Worm (Caenorhabditis elegans) whole organism, young adult: ENCODE measurements around the gene gstk-2.

ENCODE experiments used
- B0336.3 ChIP-seq: fragments of 200-800 bp; sonication (Bioruptor generic); IDR thresholded peaks from 2 replicates; pipeline ENCODE4 v1.3.6; 2022; ENCODE audit warnings: missing genetic modification characterization, missing compliant biosample characterization
- C06A6.2 ChIP-seq: fragments of 200-800 bp; sonication (Bioruptor generic); conservative IDR thresholded peaks from 2 replicates; pipeline ENCODE4 v1.3.6; 2022; ENCODE audit warnings: missing genetic modification characterization, missing compliant biosample characterization
- C17E4.6 ChIP-seq: fragments of 200-800 bp; sonication (Bioruptor generic); IDR thresholded peaks from 2 replicates; pipeline ENCODE4 v1.3.6; 2022; ENCODE audit warnings: missing genetic modification reagents, missing genetic modification characterization, missing compliant biosample characterization
- D2030.7 ChIP-seq: fragments of 200-800 bp; sonication (Bioruptor generic); IDR thresholded peaks from 2 replicates; pipeline ENCODE4 v1.3.6; 2022; ENCODE audit warnings: missing genetic modification reagents, missing genetic modification characterization, missing compliant biosample characterization
- F10E7.11 ChIP-seq: sonication (generic microtip); optimal IDR thresholded peaks from 2 replicates; lab custom pipeline; 2017; ENCODE audit warnings: mild to moderate bottlenecking, missing genetic modification characterization, moderate library complexity, missing compliant biosample characterization
- F22D6.2 ChIP-seq: sonication (generic microtip); optimal IDR thresholded peaks from 2 replicates; lab custom pipeline; 2016; ENCODE audit warnings: mild to moderate bottlenecking, missing genetic modification characterization, missing compliant biosample characterization
- F23B12.7 ChIP-seq: sonication (generic microtip); optimal IDR thresholded peaks from 2 replicates; lab custom pipeline; 2017; ENCODE audit warnings: missing genetic modification characterization, mild to moderate bottlenecking, missing compliant biosample characterization, antibody characterized with exemption, moderate library complexity; ENCODE audit not compliant: insufficient read depth
- F52B5.7 ChIP-seq: sonication (generic microtip); optimal IDR thresholded peaks from 2 replicates; lab custom pipeline; 2016; ENCODE audit warnings: mild to moderate bottlenecking, missing genetic modification characterization, missing compliant biosample characterization
- F55B11.4 ChIP-seq: sonication (generic microtip); optimal IDR thresholded peaks from 2 replicates; lab custom pipeline; 2016; ENCODE audit warnings: missing compliant biosample characterization, missing genetic modification characterization, borderline replicate concordance; ENCODE audit not compliant: insufficient read depth
- attf-6 ChIP-seq: fragments of 200-800 bp; sonication (Bioruptor generic); IDR thresholded peaks from 2 replicates; pipeline ENCODE4 v1.3.6; 2022; ENCODE audit warnings: missing genetic modification reagents, missing genetic modification characterization, missing compliant biosample characterization
- chd-7 ChIP-seq: sonication (generic microtip); optimal IDR thresholded peaks from 2 replicates; lab custom pipeline; 2016; ENCODE audit warnings: mild to moderate bottlenecking, missing genetic modification characterization, moderate library complexity, missing compliant biosample characterization
- dpl-1 ChIP-seq: fragments of 150-350 bp; optimal IDR thresholded peaks from 2 replicates; lab custom pipeline; 2014; ENCODE audit warnings: missing biosample characterization, missing genetic modification reagents, missing genetic modification characterization
- egl-44 ChIP-seq: fragments of 200-800 bp; sonication (Bioruptor generic); IDR thresholded peaks from 2 replicates; pipeline ENCODE4 v1.3.6; 2022; ENCODE audit warnings: missing genetic modification reagents, missing genetic modification characterization, missing compliant biosample characterization
- ekl-4 ChIP-seq: fragments of 200-800 bp; sonication (Bioruptor generic); IDR thresholded peaks from 2 replicates; pipeline ENCODE4 v1.3.6; 2022; ENCODE audit warnings: missing genetic modification reagents, missing genetic modification characterization, missing compliant biosample characterization
- ets-4 ChIP-seq: fragments of 200-800 bp; sonication (Bioruptor generic); optimal IDR thresholded peaks from 2 replicates; lab custom pipeline; 2018; ENCODE audit warnings: mild to moderate bottlenecking, missing genetic modification characterization, missing compliant biosample characterization
- fkh-3 ChIP-seq: sonication (generic microtip); optimal IDR thresholded peaks from 2 replicates; lab custom pipeline; 2016; ENCODE audit warnings: mild to moderate bottlenecking, missing genetic modification characterization, missing compliant biosample characterization
- him-1 ChIP-seq: sonication (generic microtip); optimal IDR thresholded peaks from 2 replicates; lab custom pipeline; 2016; ENCODE audit warnings: missing genotype, missing genetic modification reagents, missing genetic modification characterization, missing compliant biosample characterization
- let-526 ChIP-seq: fragments of 200-800 bp; sonication (Bioruptor generic); IDR thresholded peaks from 2 replicates; pipeline ENCODE4 v1.3.6; 2022; ENCODE audit warnings: missing genetic modification reagents, missing genetic modification characterization, missing compliant biosample characterization
- let-607 ChIP-seq, 2 experiments: fragments of 200-800 bp in 1 of 2; sonication (Bioruptor generic) in 1 of 2; sonication (generic microtip) in 1 of 2; optimal IDR thresholded peaks; 2 replicates each; lab custom pipeline; 2016 to 2018; ENCODE audit warnings: mild to moderate bottlenecking in 2 of 2, missing compliant biosample characterization in 2 of 2, missing genetic modification characterization in 2 of 2, moderate library complexity in 2 of 2, missing genotype in 1 of 2
- lin-26 ChIP-seq: fragments of 200-800 bp; sonication (Bioruptor generic); IDR thresholded peaks from 2 replicates; pipeline ENCODE4 v1.3.6; 2022; ENCODE audit warnings: missing genetic modification reagents, missing genetic modification characterization, missing compliant biosample characterization
- lin-40 ChIP-seq: sonication (generic microtip); optimal IDR thresholded peaks from 2 replicates; lab custom pipeline; 2016; ENCODE audit warnings: missing genetic modification characterization, mild to moderate bottlenecking, missing compliant biosample characterization, missing genotype, missing genetic modification reagents
- lin-54 ChIP-seq: fragments of 200-800 bp; sonication (Bioruptor generic); optimal IDR thresholded peaks from 2 replicates; lab custom pipeline; 2018; ENCODE audit warnings: mild to moderate bottlenecking, missing genetic modification characterization, missing compliant biosample characterization
- lir-1 ChIP-seq: fragments of 200-800 bp; sonication (Bioruptor generic); conservative IDR thresholded peaks from 2 replicates; pipeline ENCODE4 v1.3.6; 2022; ENCODE audit warnings: missing genetic modification reagents, missing genetic modification characterization, missing compliant biosample characterization
- lsl-1 ChIP-seq: fragments of 200-800 bp; sonication (Bioruptor generic); optimal IDR thresholded peaks from 2 replicates; lab custom pipeline; 2018; ENCODE audit warnings: mild to moderate bottlenecking, missing genetic modification characterization, moderate library complexity, missing compliant biosample characterization
- madf-3 ChIP-seq: fragments of 200-800 bp; sonication (Bioruptor generic); IDR thresholded peaks from 2 replicates; pipeline ENCODE4 v1.3.6; 2022; ENCODE audit warnings: missing genetic modification reagents, missing genetic modification characterization, missing compliant biosample characterization
- madf-6 ChIP-seq: fragments of 200-800 bp; sonication (Bioruptor generic); IDR thresholded peaks from 2 replicates; pipeline ENCODE4 v1.3.6; 2022; ENCODE audit warnings: missing genetic modification reagents, missing genetic modification characterization, missing compliant biosample characterization
- mes-4 ChIP-seq: sonication (generic microtip); optimal IDR thresholded peaks from 2 replicates; lab custom pipeline; 2016; ENCODE audit warnings: missing genotype, missing genetic modification characterization, missing compliant biosample characterization
- nfya-2 ChIP-seq: fragments of 200-800 bp; sonication (Bioruptor generic); IDR thresholded peaks from 2 replicates; pipeline ENCODE4 v1.3.6; 2022; ENCODE audit warnings: missing genetic modification reagents, missing genetic modification characterization, missing compliant biosample characterization
- nhr-179 ChIP-seq: sonication (generic microtip); optimal IDR thresholded peaks from 2 replicates; lab custom pipeline; 2016; ENCODE audit warnings: mild to moderate bottlenecking, missing genetic modification characterization, missing compliant biosample characterization
- nhr-80 ChIP-seq: sonication (generic microtip); optimal IDR thresholded peaks from 2 replicates; lab custom pipeline; 2016; ENCODE audit warnings: missing genetic modification characterization, missing compliant biosample characterization
- nhr-90 ChIP-seq: sonication (generic microtip); optimal IDR thresholded peaks from 2 replicates; lab custom pipeline; 2016; ENCODE audit warnings: missing genotype, mild to moderate bottlenecking, missing genetic modification characterization, missing compliant biosample characterization
- rpc-1 ChIP-seq, 2 experiments: fragments of 150-350 bp in 1 of 2; sonication (generic microtip) in 1 of 2; optimal IDR thresholded peaks; 2 replicates each; lab custom pipeline; 2014 to 2018; ENCODE audit warnings: missing biosample characterization in 1 of 2, missing genetic modification characterization in 1 of 2, missing genetic modification reagents in 1 of 2, missing genotype in 1 of 2
- sdz-38 ChIP-seq: sonication (generic microtip); optimal IDR thresholded peaks from 2 replicates; lab custom pipeline; 2016; ENCODE audit warnings: missing genotype, missing genetic modification characterization, missing compliant biosample characterization
- snpc-1.1 ChIP-seq: sonication (generic microtip); optimal IDR thresholded peaks from 2 replicates; lab custom pipeline; 2017; ENCODE audit warnings: missing genetic modification characterization, mild to moderate bottlenecking, missing compliant biosample characterization, antibody characterized with exemption, moderate library complexity, missing genotype, missing genetic modification reagents; ENCODE audit not compliant: insufficient read depth
- snpc-1.3 ChIP-seq: sonication (generic microtip); optimal IDR thresholded peaks from 2 replicates; lab custom pipeline; 2017; ENCODE audit warnings: missing genetic modification characterization, mild to moderate bottlenecking, missing compliant biosample characterization, antibody characterized with exemption, moderate library complexity, missing genotype, missing genetic modification reagents; ENCODE audit not compliant: insufficient read depth
- snpc-4 ChIP-seq, 5 experiments: fragments of 150-350 bp in 1 of 5; sonication (generic microtip) in 4 of 5; optimal IDR thresholded peaks; 2 replicates each; lab custom pipeline; 2014 to 2018; ENCODE audit warnings: missing genetic modification characterization in 5 of 5, missing biosample characterization in 3 of 5, antibody characterized with exemption in 2 of 5, mild to moderate bottlenecking in 2 of 5, missing compliant biosample characterization in 2 of 5, missing genotype in 2 of 5, moderate library complexity in 2 of 5, missing genetic modification reagents in 1 of 5
- sptf-2 ChIP-seq: fragments of 200-800 bp; sonication (Bioruptor generic); optimal IDR thresholded peaks from 2 replicates; lab custom pipeline; 2018; ENCODE audit warnings: mild to moderate bottlenecking, missing genetic modification characterization, missing compliant biosample characterization
- tbp1 ChIP-seq: fragments of 200-800 bp; sonication (Bioruptor generic); optimal IDR thresholded peaks from 2 replicates; lab custom pipeline; 2018; ENCODE audit warnings: mild to moderate bottlenecking, missing genetic modification characterization, missing compliant biosample characterization
- unc-130 ChIP-seq: sonication (generic microtip); optimal IDR thresholded peaks from 2 replicates; lab custom pipeline; 2016; ENCODE audit warnings: missing genetic modification reagents, missing genetic modification characterization, missing compliant biosample characterization
- unc-62 ChIP-seq: fragments of 150-350 bp; optimal IDR thresholded peaks from 2 replicates; lab custom pipeline; 2014; ENCODE audit warnings: missing biosample characterization, missing genetic modification reagents, missing genetic modification characterization
- xnd-1 ChIP-seq: sonication (generic microtip); optimal IDR thresholded peaks from 2 replicates; lab custom pipeline; 2016; ENCODE audit warnings: missing genotype, missing genetic modification reagents, missing genetic modification characterization, missing compliant biosample characterization
- ztf-22 ChIP-seq: fragments of 200-800 bp; sonication (Bioruptor generic); optimal IDR thresholded peaks from 2 replicates; lab custom pipeline; 2018; ENCODE audit warnings: mild to moderate bottlenecking, missing genetic modification characterization, moderate library complexity, missing compliant biosample characterization
- ztf-26 ChIP-seq: sonication (generic microtip); optimal IDR thresholded peaks from 2 replicates; lab custom pipeline; 2017; ENCODE audit warnings: missing genetic modification characterization, missing compliant biosample characterization
- ztf-28 ChIP-seq: fragments of 200-800 bp; sonication (Bioruptor generic); IDR thresholded peaks from 2 replicates; pipeline ENCODE4 v1.3.6; 2022; ENCODE audit warnings: missing genetic modification reagents, missing genetic modification characterization, missing compliant biosample characterization

The gstk-2 gene

DNA sequence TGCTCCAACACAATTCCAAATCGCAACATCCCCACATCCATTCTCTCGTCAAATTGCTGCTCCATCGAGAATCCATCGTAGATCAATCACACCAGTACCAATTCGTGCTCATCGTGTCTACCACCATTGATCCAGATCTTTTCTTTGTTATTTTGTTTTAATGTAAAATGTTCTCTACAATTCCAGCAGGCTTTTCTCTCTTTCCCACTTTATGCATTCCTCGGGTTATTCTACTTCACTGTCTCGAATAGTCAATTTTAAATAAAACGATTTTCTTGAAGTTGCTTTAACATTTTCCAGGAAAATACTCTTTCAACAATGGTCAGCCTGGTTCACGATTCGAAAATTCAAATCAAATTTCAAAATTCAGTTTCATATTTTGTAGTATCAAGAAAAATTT is 40.9 kb upstream of the gstk-2 start, which contains the start of gene C06E4.1:
Gene C06E4.1, plus strand, starts transcription at position 301 of the 400 bp plus-strand sequence.
- TF ChIP-seq let-526 (GFP tag; lab: Robert Waterston, UW) (no peak), chd-7 (no peak), dpl-1 (no peak), ets-4 (GFP tag; lab: Kevin White, UChicago) (no peak), snpc-1.1 (no peak), egl-44 (GFP tag; lab: Robert Waterston, UW) (no peak), attf-6 (GFP tag; lab: Robert Waterston, UW) (no peak), C06A6.2 (GFP tag; lab: Robert Waterston, UW) (no peak), ekl-4 (no peak), rpc-1 (optimal IDR thresholded peaks at IDR 0.05; lab: Kevin White, UChicago) (no peak), rpc-1 (tag; optimal IDR thresholded peaks at IDR 0.05; lab: Kevin White, UChicago) (no peak), let-607 (tag; optimal IDR thresholded peaks at IDR 0.05; lab: Kevin White, UChicago) (no peak), sdz-38 (tag; lab: Kevin White, UChicago) (no peak), him-1 (tag; lab: Kevin White, UChicago) (no peak)

DNA sequence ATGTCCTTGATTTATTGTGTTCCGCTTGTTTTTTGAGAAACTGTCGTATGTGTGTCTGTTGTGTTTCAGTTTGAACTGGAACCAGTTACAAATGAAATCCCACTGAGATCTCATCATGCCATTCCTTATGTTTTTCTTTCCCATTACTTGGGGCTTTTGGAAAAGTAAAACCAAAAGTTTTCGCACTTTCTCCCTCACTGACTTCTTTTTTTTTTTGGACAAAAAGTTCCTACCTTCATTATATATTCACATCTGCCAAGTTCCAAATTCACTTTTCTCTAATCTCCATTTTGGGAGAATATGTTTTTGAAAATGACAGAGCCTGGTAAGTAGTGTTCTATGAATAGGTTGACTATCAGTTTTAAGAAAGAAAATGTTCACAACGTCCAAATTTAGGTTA is 34.6 kb upstream of the gstk-2 start, which contains the start of gene C06E4.2:
Gene C06E4.2, plus strand, starts transcription at position 301 of the 400 bp plus-strand sequence.
- TF ChIP-seq madf-6 (GFP tag; lab: Robert Waterston, UW), result no peak
- TF ChIP-seq sptf-2 (GFP tag; lab: Kevin White, UChicago), result no peak
- no peak for TF ChIP-seq mes-4 (tag; lab: Kevin White, UChicago)
- no peak for TF ChIP-seq unc-62
- TF ChIP-seq xnd-1 (tag; lab: Kevin White, UChicago), result no peak
- no peak for TF ChIP-seq fkh-3 (tag; lab: Kevin White, UChicago)
- TF ChIP-seq nhr-80, result no peak

DNA sequence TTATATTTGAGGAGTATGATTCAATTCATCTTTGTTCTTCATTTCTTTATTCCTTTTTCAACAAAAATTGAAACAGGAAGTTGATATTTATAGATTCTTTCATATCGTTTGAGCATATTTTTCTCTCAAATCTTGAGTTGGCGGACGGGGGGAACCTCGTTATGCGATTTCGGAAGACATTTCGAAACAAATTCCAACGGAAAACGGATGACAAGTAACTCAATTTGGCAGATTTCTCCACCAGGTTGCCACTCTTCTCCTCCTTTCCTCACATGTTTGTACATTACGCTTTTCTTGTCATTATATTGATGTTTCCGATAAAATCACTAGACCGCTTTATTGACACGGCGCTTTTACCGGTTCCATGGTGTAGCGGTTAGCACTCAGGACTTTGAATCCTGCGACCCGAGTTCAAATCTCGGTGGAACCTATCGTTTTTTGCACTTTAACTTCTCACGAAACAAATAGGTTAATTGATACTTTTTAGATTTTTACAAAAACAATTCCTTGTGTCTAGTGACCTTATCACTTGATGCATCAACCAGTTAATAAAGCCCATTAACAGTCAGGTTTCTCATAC is 33.0 kb upstream of the gstk-2 start:
- TF ChIP-seq C17E4.6 (GFP tag; lab: Robert Waterston, UW), result no peak
- TF ChIP-seq nfya-2, result no peak
- no peak for TF ChIP-seq lin-54 (GFP tag; lab: Kevin White, UChicago)
- TF ChIP-seq F23B12.7 (tag; lab: Kevin White, UChicago), result peak; percentile 39
- TF ChIP-seq snpc-4 (GFP tag; optimal IDR thresholded peaks at IDR 0.05; lab: Kevin White, UChicago), result peak; percentile 54
- peak in 2 of 4 experiments; percentile 57 to 74 for TF ChIP-seq snpc-4 (tag; optimal IDR thresholded peaks at IDR 0.05; lab: Kevin White, UChicago)
- no peak for TF ChIP-seq ztf-26 (tag; lab: Kevin White, UChicago)
- no peak for TF ChIP-seq ztf-22 (GFP tag; lab: Kevin White, UChicago)
- TF ChIP-seq lin-40, result no peak
- no peak for TF ChIP-seq F52B5.7 (tag; lab: Kevin White, UChicago)
- no peak for TF ChIP-seq F55B11.4 (tag; lab: Kevin White, UChicago)
- TF ChIP-seq B0336.3 (GFP tag; lab: Robert Waterston, UW), result no peak
- no peak for TF ChIP-seq nhr-80
- peak; percentile 79; the same call in 1 of the 2 replicates for TF ChIP-seq lin-26 (GFP tag; lab: Robert Waterston, UW)
- no peak for TF ChIP-seq lsl-1 (GFP tag; lab: Kevin White, UChicago)
- no peak for TF ChIP-seq ztf-28 (GFP tag; lab: Robert Waterston, UW)
- no peak for TF ChIP-seq unc-130
- TF ChIP-seq F22D6.2 (tag; lab: Kevin White, UChicago), result no peak
- TF ChIP-seq lir-1 (GFP tag; lab: Robert Waterston, UW), result no peak
- 0 out of 2 replicates have a peak, but pooled peaks have one; percentile 32 for TF ChIP-seq D2030.7
- no peak for TF ChIP-seq nhr-90 (tag; lab: Kevin White, UChicago)
- no peak for TF ChIP-seq nhr-179 (tag; lab: Kevin White, UChicago)
- peak; percentile 91 for TF ChIP-seq tbp1 (GFP tag; lab: Kevin White, UChicago)
- peak; percentile 54 for TF ChIP-seq him-1 (tag; lab: Kevin White, UChicago)
- TF ChIP-seq dpl-1, result no peak
- TF ChIP-seq F10E7.11, result no peak
- TF ChIP-seq madf-3 (GFP tag; lab: Robert Waterston, UW), result no peak
- peak; percentile 29 for TF ChIP-seq snpc-1.3 (tag; lab: Kevin White, UChicago)
